Worm (Caenorhabditis elegans) whole organism, early embryonic: ENCODE measurements around the gene acs-6.
"Not testable (repeated sequence)": the region's sequence is repeated elsewhere in the genome, so short reads cannot be mapped to it uniquely, and the experiment has no call there.

Experiments
- B0310.2 ChIP-seq: sonication (generic microtip); optimal IDR thresholded peaks from 2 replicates; lab custom pipeline; 2016; ENCODE audit warnings: mild to moderate bottlenecking, missing genetic modification characterization, missing compliant biosample characterization
- F13C5.2 ChIP-seq: sonication (generic microtip); optimal IDR thresholded peaks from 2 replicates; lab custom pipeline; 2017; ENCODE audit warnings: mild to moderate bottlenecking, missing genetic modification characterization, inconsistent platforms, missing compliant biosample characterization
- aly-1 ChIP-seq: sonication (generic microtip); optimal IDR thresholded peaks from 2 replicates; lab custom pipeline; 2016; ENCODE audit warnings: missing genetic modification characterization, missing compliant biosample characterization
- ama-1 ChIP-seq: fragments of 150-350 bp; optimal IDR thresholded peaks from 2 replicates; lab custom pipeline; 2014
- ceh-13 ChIP-seq: fragments of 200-800 bp; sonication (Bioruptor generic); optimal IDR thresholded peaks from 2 replicates; lab custom pipeline; 2018; ENCODE audit warnings: mild to moderate bottlenecking, missing genetic modification characterization, missing compliant biosample characterization
- ceh-36 ChIP-seq: sonication (generic microtip); optimal IDR thresholded peaks from 2 replicates; lab custom pipeline; 2016; ENCODE audit warnings: missing genetic modification characterization, inconsistent platforms, missing compliant biosample characterization
- ets-7 ChIP-seq: sonication (generic microtip); optimal IDR thresholded peaks from 2 replicates; lab custom pipeline; 2016; ENCODE audit warnings: missing genotype, missing genetic modification characterization, missing compliant biosample characterization
- flt-1 ChIP-seq: fragments of 200-800 bp; sonication (Bioruptor generic); IDR thresholded peaks from 2 replicates; pipeline ENCODE4 v1.3.6; 2022; ENCODE audit warnings: missing genetic modification characterization, missing compliant biosample characterization
- hmbx-1 ChIP-seq: sonication (generic microtip); optimal IDR thresholded peaks from 2 replicates; lab custom pipeline; 2016; ENCODE audit warnings: mild to moderate bottlenecking, missing genetic modification characterization, missing compliant biosample characterization
- hmg-4 ChIP-seq: fragments of 200-800 bp; sonication (Bioruptor generic); optimal IDR thresholded peaks from 2 replicates; lab custom pipeline; 2018; ENCODE audit warnings: mild to moderate bottlenecking, missing genetic modification characterization, missing compliant biosample characterization
- hnd-1 ChIP-seq: sonication (generic microtip); optimal IDR thresholded peaks from 2 replicates; lab custom pipeline; 2016; ENCODE audit warnings: missing genetic modification characterization, missing compliant biosample characterization
- pes-1 ChIP-seq: fragments of 200-800 bp; sonication (Bioruptor generic); IDR thresholded peaks from 2 replicates; pipeline ENCODE4 v1.3.6; 2022; ENCODE audit warnings: missing genetic modification reagents, missing genetic modification characterization, missing compliant biosample characterization
- scrt-1 ChIP-seq: fragments of 200-800 bp; sonication (Bioruptor generic); IDR thresholded peaks from 2 replicates; pipeline ENCODE4 v1.3.6; 2022; ENCODE audit warnings: missing genetic modification characterization, missing compliant biosample characterization
- sea-1 ChIP-seq: fragments of 200-800 bp; sonication (Bioruptor generic); conservative IDR thresholded peaks from 2 replicates; pipeline ENCODE4 v1.3.6; 2022; ENCODE audit warnings: missing genetic modification characterization, missing compliant biosample characterization
- tbx-11 ChIP-seq: fragments of 200-800 bp; sonication (Bioruptor generic); IDR thresholded peaks from 2 replicates; pipeline ENCODE4 v1.3.6; 2022; ENCODE audit warnings: missing genetic modification characterization, missing compliant biosample characterization
- tbx-37 ChIP-seq: fragments of 200-800 bp; sonication (Bioruptor generic); conservative IDR thresholded peaks from 2 replicates; pipeline ENCODE4 v1.3.6; 2022; ENCODE audit warnings: missing genetic modification reagents, missing genetic modification characterization, missing compliant biosample characterization
- tra-4 ChIP-seq: sonication (generic microtip); optimal IDR thresholded peaks from 2 replicates; lab custom pipeline; 2017; ENCODE audit warnings: missing genetic modification characterization, missing compliant biosample characterization

acs-6 gene

ce11 chrII:7072315-7072589, 10.4 kb downstream of the acs-6 start, which contains the start of gene kars-1:
Gene kars-1, minus strand, starts transcription at chrII:7072415.
- TF ChIP-seq tra-4 (tag; lab: Kevin White, UChicago) (no peak), sea-1 (no peak), F13C5.2 (tag; lab: Kevin White, UChicago) (no peak), ama-1 (lab: Kevin White, UChicago) (no peak), ceh-36 (tag; lab: Kevin White, UChicago) (no peak), aly-1 (tag; lab: Kevin White, UChicago) (no peak), tbx-11 (GFP tag; lab: Robert Waterston, UW) (no peak), ceh-13 (GFP tag; lab: Kevin White, UChicago) (no peak), hmbx-1 (tag; lab: Kevin White, UChicago) (no peak), B0310.2 (tag; lab: Kevin White, UChicago) (no peak), tbx-37 (GFP tag; lab: Robert Waterston, UW) (no peak), hmg-4 (GFP tag; lab: Kevin White, UChicago) (no peak), flt-1 (GFP tag; lab: Robert Waterston, UW) (no peak), pes-1 (GFP tag; lab: Robert Waterston, UW) (no peak), ets-7 (tag; lab: Kevin White, UChicago) (no peak), hnd-1 (no peak)

- TF ChIP-seq ceh-36 (tag; lab: Kevin White, UChicago): no peak
- no peak for TF ChIP-seq flt-1 (GFP tag; lab: Robert Waterston, UW)
- no peak for TF ChIP-seq ama-1 (lab: Kevin White, UChicago)
- no peak for TF ChIP-seq aly-1 (tag; lab: Kevin White, UChicago)
- no peak for TF ChIP-seq tra-4 (tag; lab: Kevin White, UChicago)
- no peak for TF ChIP-seq sea-1
- TF ChIP-seq tbx-11 (GFP tag; lab: Robert Waterston, UW): no peak
- TF ChIP-seq B0310.2 (tag; lab: Kevin White, UChicago): no peak
- peak; percentile 5 for TF ChIP-seq ceh-13 (GFP tag; lab: Kevin White, UChicago)
- TF ChIP-seq pes-1 (GFP tag; lab: Robert Waterston, UW): no peak
- TF ChIP-seq scrt-1 (GFP tag; lab: Robert Waterston, UW): no peak
- TF ChIP-seq tbx-37 (GFP tag; lab: Robert Waterston, UW): 0 out of 2 replicates have a peak, but pooled peaks have one; percentile 19
- peak; percentile 18 for TF ChIP-seq ets-7 (tag; lab: Kevin White, UChicago)
- no peak for TF ChIP-seq F13C5.2 (tag; lab: Kevin White, UChicago)
- no peak for TF ChIP-seq hmbx-1 (tag; lab: Kevin White, UChicago)
- TF ChIP-seq hnd-1: peak; percentile 5
- no peak for TF ChIP-seq hmg-4 (GFP tag; lab: Kevin White, UChicago)
Measured at ce11 chrII:7072590-7073536, 11.0 kb downstream of the acs-6 start.

- TF ChIP-seq hmbx-1 (tag; lab: Kevin White, UChicago) (no peak), B0310.2 (tag; lab: Kevin White, UChicago) (no peak), sea-1 (no peak), F13C5.2 (tag; lab: Kevin White, UChicago) (no peak), ets-7 (tag; lab: Kevin White, UChicago) (no peak), tra-4 (tag; lab: Kevin White, UChicago) (no peak)
Measured at ce11 chrII:7073537-7073913, 11.7 kb downstream of the acs-6 start, which contains the start of gene kat-1. Gene kat-1, plus strand, starts transcription at chrII:7073814.

- no peak for TF ChIP-seq ets-7 (tag; lab: Kevin White, UChicago)
- TF ChIP-seq ceh-13 (GFP tag; lab: Kevin White, UChicago): no peak
- no peak for TF ChIP-seq aly-1 (tag; lab: Kevin White, UChicago)
- no peak for TF ChIP-seq F13C5.2 (tag; lab: Kevin White, UChicago)
- TF ChIP-seq tbx-11 (GFP tag; lab: Robert Waterston, UW): no peak
- TF ChIP-seq ama-1 (lab: Kevin White, UChicago): no peak
- no peak for TF ChIP-seq hmbx-1 (tag; lab: Kevin White, UChicago)
- no peak for TF ChIP-seq hnd-1
- no peak for TF ChIP-seq sea-1
- TF ChIP-seq hmg-4 (GFP tag; lab: Kevin White, UChicago): no peak
- no peak for TF ChIP-seq scrt-1 (GFP tag; lab: Robert Waterston, UW)
Measured at ce11 chrII:7075564-7076228, 13.9 kb downstream of the acs-6 start, which contains the start of gene T02G5.7. Gene T02G5.7, plus strand, starts transcription at chrII:7075614.

ce11 chrII:7084021-7084420, 22.2 kb downstream of the acs-6 start, which contains the start of the genes T02G5.14 and T02G5.15:
Gene T02G5.14, plus strand, starts transcription at chrII:7084321.
Gene T02G5.15, plus strand, starts transcription at chrII:7084321.
- TF ChIP-seq ceh-36, hmbx-1, aly-1 (tag; lab: Kevin White, UChicago): not testable (repeated sequence)

ce11 chrII:7090085-7090484, 28.3 kb downstream of the acs-6 start:
- TF ChIP-seq aly-1 (tag; lab: Kevin White, UChicago) (no peak), ceh-36 (tag; lab: Kevin White, UChicago) (no peak), tbx-11 (GFP tag; lab: Robert Waterston, UW) (no peak), flt-1 (GFP tag; lab: Robert Waterston, UW) (no peak), ama-1 (lab: Kevin White, UChicago) (no peak), tbx-37 (GFP tag; lab: Robert Waterston, UW) (no peak)
